Worm (Caenorhabditis elegans): Measurements from ENCODE around the gene srh-97.

ce11 chrV:17014050-17014449 is 2.8 kb upstream of the srh-97 start, which contains the start of gene clc-13:
- no peak for TF ChIP-seq ztf-22 (GFP tag; optimal IDR thresholded peaks at IDR 0.05)
- 0 out of 2 replicates have a peak, but pooled peaks have one; percentile 28 for TF ChIP-seq dox-1 (GFP tag; IDR thresholded peaks at IDR 0.05)
- TF ChIP-seq lsy-27 (tag; optimal IDR thresholded peaks at IDR 0.05; ENCODE audit: borderline replicate concordance, insufficient read depth) = no peak
- TF ChIP-seq lir-1 (GFP tag; conservative IDR thresholded peaks at IDR 0.05) = no peak
- no peak for TF ChIP-seq pha-4 (tag; optimal IDR thresholded peaks at IDR 0.05)
- no peak for TF ChIP-seq xnd-1 (tag; optimal IDR thresholded peaks at IDR 0.05)
- TF ChIP-seq madf-6 (GFP tag; IDR thresholded peaks at IDR 0.05) = no peak
- TF ChIP-seq nfya-1 (tag; optimal IDR thresholded peaks at IDR 0.05; ENCODE audit: borderline replicate concordance, insufficient read depth) = no peak
- TF ChIP-seq snpc-1.3 (tag; optimal IDR thresholded peaks at IDR 0.05; ENCODE audit: insufficient read depth) = no peak
